Worm (Caenorhabditis elegans) whole organism, dauer: ENCODE results near the gene Y43D4A.2.
"Not testable (repeated sequence)": the region's sequence is repeated elsewhere in the genome, so short reads cannot be mapped to it uniquely, and the experiment has no call there.

ENCODE experiments used
- unc-62 ChIP-seq: sonication (generic microtip); optimal IDR thresholded peaks from 2 replicates; lab custom pipeline; 2017; ENCODE audit warnings: missing biosample characterization, missing genetic modification reagents, missing genetic modification characterization

The Y43D4A.2 gene

ce11 chrIV:16755771-16756170 is at the start of gene Y43D4A.2:
Gene Y43D4A.2 (minus strand): TSS chrIV:16755871.
- TF ChIP-seq unc-62 (GFP tag; lab: Kevin White, UChicago), result not testable (repeated sequence)

- no peak for TF ChIP-seq unc-62 (GFP tag; lab: Kevin White, UChicago)
Observed at ce11 chrIV:16787024-16787423, 31.4 kb upstream of the Y43D4A.2 start, which contains the start of gene Y43D4A.6. Gene Y43D4A.6 (plus strand): TSS chrIV:16787324.

ce11 chrIV:16778644-16779043 is 23.0 kb upstream of the Y43D4A.2 start:
- TF ChIP-seq unc-62 (GFP tag; lab: Kevin White, UChicago), result no peak

- TF ChIP-seq unc-62 (GFP tag; lab: Kevin White, UChicago), result no peak
Observed at ce11 chrIV:16777758-16778157, 22.1 kb upstream of the Y43D4A.2 start.

ce11 chrIV:16776915-16777314 is 21.2 kb upstream of the Y43D4A.2 start:
- TF ChIP-seq unc-62 (GFP tag; lab: Kevin White, UChicago), result no peak

- no peak for TF ChIP-seq unc-62 (GFP tag; lab: Kevin White, UChicago)
Observed at ce11 chrIV:16775925-16776324, 20.3 kb upstream of the Y43D4A.2 start.

- TF ChIP-seq unc-62 (GFP tag; lab: Kevin White, UChicago), result no peak
Observed at ce11 chrIV:16775455-16775854, 19.8 kb upstream of the Y43D4A.2 start, which contains the start of gene Y43D4A.5. Gene Y43D4A.5 (plus strand): TSS chrIV:16775755.

- TF ChIP-seq unc-62 (GFP tag; lab: Kevin White, UChicago), result no peak
Observed at ce11 chrIV:16775029-16775428, 19.4 kb upstream of the Y43D4A.2 start.

ce11 chrIV:16751087-16751486 is 4.6 kb downstream of the Y43D4A.2 start:
- no peak for TF ChIP-seq unc-62 (GFP tag; lab: Kevin White, UChicago)

ce11 chrIV:16743530-16743929 is 12.1 kb downstream of the Y43D4A.2 start, which contains the start of gene Y43D4A.1:
Gene Y43D4A.1 (plus strand): TSS chrIV:16743830.
- TF ChIP-seq unc-62 (GFP tag; lab: Kevin White, UChicago), result no peak

ce11 chrIV:16740769-16741168 is 14.9 kb downstream of the Y43D4A.2 start, which contains the start of gene Y51H4A.24:
Gene Y51H4A.24 (minus strand): TSS chrIV:16740869.
- no peak for TF ChIP-seq unc-62 (GFP tag; lab: Kevin White, UChicago)

- TF ChIP-seq unc-62 (GFP tag; lab: Kevin White, UChicago), result no peak
Observed at ce11 chrIV:16735957-16736356, 19.7 kb downstream of the Y43D4A.2 start, which contains the start of gene Y51H4A.25. Gene Y51H4A.25 (plus strand): TSS chrIV:16736329.

ce11 chrIV:16722616-16723015 is 33.1 kb downstream of the Y43D4A.2 start, which contains the start of gene Y51H4A.23:
Gene Y51H4A.23 (plus strand): TSS chrIV:16722916.
- TF ChIP-seq unc-62 (GFP tag; lab: Kevin White, UChicago), result not testable (repeated sequence)

ce11 chrIV:16722000-16722607 is 33.6 kb downstream of the Y43D4A.2 start:
- TF ChIP-seq unc-62 (GFP tag; lab: Kevin White, UChicago), result no peak

- no peak for TF ChIP-seq unc-62 (GFP tag; lab: Kevin White, UChicago)
Observed at ce11 chrIV:16720412-16720811, 35.3 kb downstream of the Y43D4A.2 start, which contains the start of gene Y51H4A.22. Gene Y51H4A.22 (plus strand): TSS chrIV:16720712.

ce11 chrIV:16718651-16719050 is 37.0 kb downstream of the Y43D4A.2 start:
- no peak for TF ChIP-seq unc-62 (GFP tag; lab: Kevin White, UChicago)

ce11 chrIV:16710312-16710711 is 45.4 kb downstream of the Y43D4A.2 start:
- TF ChIP-seq unc-62 (GFP tag; lab: Kevin White, UChicago), result no peak
